Worm (Caenorhabditis elegans): ENCODE results near the gene B0228.7.

The B0228.7 gene

DNA sequence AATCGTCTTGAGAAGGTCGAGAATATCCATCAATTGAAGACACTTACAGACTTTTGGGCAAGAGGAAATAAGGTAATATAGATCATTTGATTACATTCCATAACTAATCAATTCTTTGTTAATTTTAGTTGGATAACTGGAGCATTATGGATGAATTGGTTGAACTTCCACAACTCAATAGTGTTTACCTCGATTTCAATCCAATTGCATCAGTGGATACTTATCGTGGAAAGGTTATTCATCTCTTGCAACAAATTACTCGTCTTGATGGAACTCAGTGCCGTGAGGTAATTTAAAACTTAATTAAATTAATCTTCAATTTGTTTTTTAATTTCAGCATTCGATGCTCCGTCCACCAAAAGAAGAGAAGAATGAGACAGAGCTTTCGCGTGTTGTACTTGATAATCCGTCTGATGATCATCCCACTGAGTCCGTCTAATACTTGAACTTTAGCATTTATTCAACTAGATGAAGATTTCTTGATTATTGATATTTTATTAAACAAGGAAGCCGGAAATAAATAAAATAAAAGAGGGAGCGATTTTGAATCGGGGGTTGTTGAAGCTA, 14.7 kb upstream of the B0228.7 start:
- TF ChIP-seq lir-3 (tag; optimal IDR thresholded peaks at IDR 0.05; ENCODE audit: poor library complexity) (no peak), nhr-90 (tag; optimal IDR thresholded peaks at IDR 0.05; ENCODE audit: poor library complexity) (peak; percentile 40), rnt-1 (tag; optimal IDR thresholded peaks at IDR 0.05) (no peak), hlh-4 (tag; optimal IDR thresholded peaks at IDR 0.05) (no peak), unc-130 (tag; optimal IDR thresholded peaks at IDR 0.05) (no peak), blmp-1 (tag; optimal IDR thresholded peaks at IDR 0.05) (peak; percentile 0), irx-1 (tag; optimal IDR thresholded peaks at IDR 0.05) (no peak), efl-1 (optimal IDR thresholded peaks at IDR 0.05) (no peak), efl-1 (GFP tag; optimal IDR thresholded peaks at IDR 0.05 in 1 of 2) (no peak), unc-30 (tag; optimal IDR thresholded peaks at IDR 0.05) (no peak), nhr-47 (tag; optimal IDR thresholded peaks at IDR 0.05) (peak; percentile 24)

DNA sequence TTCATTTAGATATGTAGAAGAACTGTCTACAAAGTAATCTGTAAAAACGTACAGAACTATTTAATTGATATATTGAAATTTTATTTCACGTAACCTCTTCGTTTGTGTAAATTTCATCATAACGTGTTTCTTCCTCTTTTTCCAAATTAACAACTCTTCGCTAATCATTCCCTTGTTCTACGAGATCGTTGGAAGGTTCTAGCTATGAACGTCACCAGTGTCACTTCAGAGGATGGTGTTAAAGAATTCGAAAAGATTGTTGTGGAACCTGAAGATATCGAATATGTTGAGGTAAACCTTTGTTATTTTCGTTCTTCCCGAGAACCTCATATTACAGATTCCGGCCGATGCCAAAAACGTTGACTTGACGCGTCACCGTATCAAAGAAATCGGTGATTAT, 13.6 kb upstream of the B0228.7 start, which contains the start of gene C06A8.6:
Gene C06A8.6 (plus strand): TSS at position 89 of the 400 bp plus-strand sequence.
- TF ChIP-seq ceh-63 (GFP tag; optimal IDR thresholded peaks at IDR 0.05) (no peak), hlh-17 (GFP tag; optimal IDR thresholded peaks at IDR 0.05; ENCODE audit: borderline replicate concordance) (no peak), ceh-88 (GFP tag; IDR thresholded peaks at IDR 0.05) (no peak), sptf-1 (tag; optimal IDR thresholded peaks at IDR 0.05) (no peak), snu-23 (GFP tag; optimal IDR thresholded peaks at IDR 0.05) (no peak), nhr-47 (tag; optimal IDR thresholded peaks at IDR 0.05) (no peak), unc-30 (tag; optimal IDR thresholded peaks at IDR 0.05) (no peak), pqm-1 (tag; optimal IDR thresholded peaks at IDR 0.05) (no peak), Y116A8C.19 (tag; optimal IDR thresholded peaks at IDR 0.05; ENCODE audit: borderline replicate concordance) (no peak)

- TF ChIP-seq hlh-4 (tag; optimal IDR thresholded peaks at IDR 0.05) (no peak), unc-130 (tag; optimal IDR thresholded peaks at IDR 0.05) (no peak), mab-9 (GFP tag; IDR thresholded peaks at IDR 0.05) (no peak), efl-1 (optimal IDR thresholded peaks at IDR 0.05) (no peak), efl-1 (GFP tag; optimal IDR thresholded peaks at IDR 0.05 in 1 of 2) (no peak), ceh-63 (GFP tag; optimal IDR thresholded peaks at IDR 0.05) (no peak), tlp-1 (tag; optimal IDR thresholded peaks at IDR 0.05) (no peak), xbp-1 (tag; optimal IDR thresholded peaks at IDR 0.05) (no peak), skn-1 (tag; optimal IDR thresholded peaks at IDR 0.05) (no peak), snpc-4 (tag; optimal IDR thresholded peaks at IDR 0.05) (no peak), vab-15 (tag; optimal IDR thresholded peaks at IDR 0.05) (no peak), F16B12.6 (tag; optimal IDR thresholded peaks at IDR 0.05) (no peak), unc-86 (tag; optimal IDR thresholded peaks at IDR 0.05) (no peak), ces-1 (GFP tag; optimal IDR thresholded peaks at IDR 0.05) (no peak), mef-2 (tag; optimal IDR thresholded peaks at IDR 0.05) (no peak)
Measured at ce11 chrII:7771917-7772316, 13.1 kb upstream of the B0228.7 start, which contains the start of gene C06A8.8. Gene C06A8.8 (minus strand): TSS chrII:7772017.

DNA sequence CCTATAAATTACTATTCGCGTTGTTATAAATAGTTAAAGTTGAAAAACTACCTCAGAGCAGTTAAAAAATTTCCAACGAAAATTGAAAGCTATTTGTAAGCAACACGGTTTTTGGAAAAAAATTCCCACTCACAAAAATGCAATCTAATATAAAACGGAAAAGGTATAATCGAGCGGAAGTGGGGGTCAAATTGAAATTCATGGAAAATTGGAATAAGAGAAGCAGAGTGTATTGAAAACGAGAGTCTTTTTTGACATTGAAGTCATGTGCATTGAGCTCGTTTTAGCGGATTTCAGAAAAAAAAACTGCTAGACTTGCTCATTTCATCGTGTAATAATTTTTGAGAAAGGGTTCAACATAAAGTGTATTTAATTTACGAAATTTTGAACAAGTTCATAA, 11.4 kb upstream of the B0228.7 start:
- TF ChIP-seq lin-14 (GFP tag; optimal IDR thresholded peaks at IDR 0.05) (peak; percentile 31), ztf-11 (tag; optimal IDR thresholded peaks at IDR 0.05) (no peak), efl-1 (optimal IDR thresholded peaks at IDR 0.05) (no peak), efl-1 (GFP tag; optimal IDR thresholded peaks at IDR 0.05 in 1 of 2) (peak in 1 of 2 experiments; percentile 49), fkh-8 (tag; optimal IDR thresholded peaks at IDR 0.05) (peak; percentile 65)

DNA sequence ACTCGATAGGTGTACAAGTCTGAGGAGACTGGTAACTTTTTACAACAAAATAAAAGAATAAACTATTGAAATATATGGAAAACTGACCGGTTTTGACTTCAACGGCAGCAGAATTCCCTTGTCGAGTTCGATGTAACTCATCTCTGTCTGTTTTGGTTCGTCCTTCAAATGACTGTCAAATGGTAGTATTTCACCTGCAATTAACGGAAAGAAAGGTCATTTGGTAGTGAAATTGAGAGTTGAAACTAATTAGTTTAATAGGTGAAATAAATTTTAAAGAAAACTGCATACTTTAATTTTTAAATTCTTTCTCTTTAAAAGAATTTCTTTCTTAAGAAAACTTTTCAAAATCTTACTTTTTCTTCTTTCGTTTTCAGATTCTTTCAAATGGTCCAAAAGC, 10.4 kb upstream of the B0228.7 start:
- peak; percentile 56 for TF ChIP-seq blmp-1 (tag; optimal IDR thresholded peaks at IDR 0.05)
- no peak for TF ChIP-seq lin-15B (tag; optimal IDR thresholded peaks at IDR 0.05)
- peak; percentile 59 for TF ChIP-seq nhr-85 (tag)
